Worm (Caenorhabditis elegans) whole organism, L3 larva: ENCODE results near the gene vha-5.

ENCODE experiments used
- aly-2 ChIP-seq: fragments of 150-350 bp; optimal IDR thresholded peaks from 2 replicates; lab custom pipeline; 2014; ENCODE audit warnings: missing biosample characterization, missing genetic modification characterization
- ama-1 ChIP-seq: fragments of 150-350 bp; optimal IDR thresholded peaks from 2 replicates; lab custom pipeline; 2018
- ceh-16 ChIP-seq: sonication (generic microtip); optimal IDR thresholded peaks from 2 replicates; lab custom pipeline; 2017; ENCODE audit warnings: missing biosample characterization, missing genetic modification characterization
- ceh-9 ChIP-seq: sonication (generic microtip); optimal IDR thresholded peaks from 2 replicates; lab custom pipeline; 2018; ENCODE audit warnings: missing biosample characterization, missing genetic modification characterization
- egl-27 ChIP-seq: sonication (generic microtip); optimal IDR thresholded peaks from 4 replicates; lab custom pipeline; 2017; ENCODE audit warnings: missing biosample characterization, missing genetic modification reagents, missing genetic modification characterization
- egl-5 ChIP-seq: fragments of 150-350 bp; optimal IDR thresholded peaks from 2 replicates; lab custom pipeline; 2017; ENCODE audit warnings: missing biosample characterization, missing genetic modification reagents, missing genetic modification characterization, inconsistent platforms
- elt-1 ChIP-seq: fragments of 150-350 bp; optimal IDR thresholded peaks from 2 replicates; lab custom pipeline; 2014; ENCODE audit warnings: missing biosample characterization, missing genetic modification characterization
- fkh-2 ChIP-seq: fragments of 150-350 bp; optimal IDR thresholded peaks from 2 replicates; lab custom pipeline; 2014; ENCODE audit warnings: missing biosample characterization, missing genetic modification reagents, missing genetic modification characterization
- hmg-11 ChIP-seq: sonication (generic microtip); optimal IDR thresholded peaks from 2 replicates; lab custom pipeline; 2016; ENCODE audit warnings: missing genetic modification characterization, missing compliant biosample characterization
- lin-15B ChIP-seq: fragments of 150-350 bp; optimal IDR thresholded peaks from 2 replicates; lab custom pipeline; 2014; ENCODE audit warnings: missing biosample characterization, missing genetic modification characterization
- lsy-12 ChIP-seq: sonication (generic microtip); optimal IDR thresholded peaks from 2 replicates; lab custom pipeline; 2016; ENCODE audit warnings: mild to moderate bottlenecking, missing genetic modification characterization, missing compliant biosample characterization
- mdl-1 ChIP-seq: fragments of 150-350 bp; optimal IDR thresholded peaks from 2 replicates; lab custom pipeline; 2014; ENCODE audit warnings: missing biosample characterization, missing genetic modification characterization
- mml-1 ChIP-seq: fragments of 150-350 bp; sonication (generic microtip); optimal IDR thresholded peaks from 3 replicates; lab custom pipeline; 2014; ENCODE audit warnings: missing biosample characterization, missing genetic modification characterization
- nhr-12 ChIP-seq: fragments of 150-350 bp; optimal IDR thresholded peaks from 2 replicates; lab custom pipeline; 2014; ENCODE audit warnings: missing biosample characterization, missing genetic modification characterization
- nhr-23 ChIP-seq: fragments of 150-350 bp; optimal IDR thresholded peaks from 2 replicates; lab custom pipeline; 2014; ENCODE audit warnings: missing biosample characterization, missing genetic modification reagents, missing genetic modification characterization
- nhr-237 ChIP-seq: fragments of 150-350 bp; optimal IDR thresholded peaks from 2 replicates; lab custom pipeline; 2014; ENCODE audit warnings: missing biosample characterization, missing genetic modification characterization
- nhr-76 ChIP-seq: fragments of 150-350 bp; sonication (generic microtip); optimal IDR thresholded peaks from 5 replicates; lab custom pipeline; 2014; ENCODE audit warnings: missing biosample characterization, missing genetic modification characterization
- pha-4 ChIP-seq: fragments of 150-350 bp; optimal IDR thresholded peaks from 2 replicates; lab custom pipeline; 2014; ENCODE audit warnings: missing biosample characterization, missing genetic modification reagents, missing genetic modification characterization
- sea-2 ChIP-seq: fragments of 150-350 bp; sonication (generic microtip); optimal IDR thresholded peaks from 4 replicates; lab custom pipeline; 2014; ENCODE audit warnings: missing biosample characterization, missing genetic modification reagents, missing genetic modification characterization
- tbx-2 ChIP-seq: sonication (generic microtip); optimal IDR thresholded peaks from 2 replicates; lab custom pipeline; 2016; ENCODE audit warnings: mild to moderate bottlenecking, missing genetic modification characterization, missing compliant biosample characterization
- unc-39 ChIP-seq: sonication (generic microtip); optimal IDR thresholded peaks from 4 replicates; lab custom pipeline; 2017; ENCODE audit warnings: missing biosample characterization, missing genetic modification characterization
- ztf-11 ChIP-seq: fragments of 150-350 bp; optimal IDR thresholded peaks from 2 replicates; lab custom pipeline; 2014; ENCODE audit warnings: missing biosample characterization, missing genetic modification characterization
- ztf-4 ChIP-seq: fragments of 150-350 bp; optimal IDR thresholded peaks from 2 replicates; lab custom pipeline; 2014; ENCODE audit warnings: missing biosample characterization, missing genetic modification characterization

vha-5 gene

ce11 chrIV:8354572-8354971, 50.8 kb downstream of the vha-5 start, which contains the start of gene F17E9.3:
F17E9.3 (plus strand) TSS chrIV:8354872.
- TF ChIP-seq elt-1 (no peak), mdl-1 (no peak), aly-2 (no peak), nhr-12 (tag; lab: Kevin White, UChicago) (no peak), ceh-16 (tag; lab: Kevin White, UChicago) (no peak), nhr-76 (tag; lab: Kevin White, UChicago) (no peak), lsy-12 (tag; lab: Kevin White, UChicago) (no peak), ztf-4 (no peak), pha-4 (tag; lab: Kevin White, UChicago) (no peak), nhr-237 (no peak)

DNA sequence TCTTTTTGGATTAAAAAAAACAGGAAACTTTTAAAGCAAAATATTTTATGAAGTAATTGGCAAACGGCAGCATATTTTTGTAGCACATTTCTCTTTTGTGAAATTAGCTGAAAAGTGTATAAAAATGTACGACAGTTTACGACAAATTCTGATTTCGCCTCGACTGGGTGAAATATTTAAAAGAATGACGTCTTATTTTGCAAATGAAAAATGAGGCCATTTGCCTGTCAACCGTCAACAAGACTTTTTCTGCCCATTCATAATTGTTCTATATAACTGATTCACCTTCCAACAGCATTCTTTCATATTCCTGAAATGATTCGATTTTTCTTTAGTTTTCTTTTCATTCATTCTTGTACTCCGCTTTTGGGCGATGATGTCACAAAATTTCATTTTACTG, 51.8 kb downstream of the vha-5 start, which contains the start of the genes F17E9.2 and col-116:
TSS of gene F17E9.2 (plus strand) at position 301 of the 400 bp plus-strand sequence.
TSS of gene col-116 (plus strand) at position 315 of the 400 bp plus-strand sequence.
- no peak for TF ChIP-seq ztf-11 (tag; lab: Kevin White, UChicago)
- TF ChIP-seq mml-1: no peak
- no peak for TF ChIP-seq hmg-11 (tag; lab: Kevin White, UChicago)
- no peak for TF ChIP-seq unc-39
- TF ChIP-seq egl-27 (tag; lab: Kevin White, UChicago): no peak
- TF ChIP-seq tbx-2 (tag; lab: Kevin White, UChicago): no peak
- no peak for TF ChIP-seq mdl-1
- no peak for TF ChIP-seq ceh-9 (tag; lab: Kevin White, UChicago)
- no peak for TF ChIP-seq ama-1 (lab: Kevin White, UChicago)
- TF ChIP-seq sea-2 (GFP tag; lab: Kevin White, UChicago): no peak
- TF ChIP-seq lin-15B (tag; lab: Kevin White, UChicago): no peak
- no peak for TF ChIP-seq egl-5 (tag; lab: Kevin White, UChicago)
- no peak for TF ChIP-seq nhr-23 (tag; lab: Kevin White, UChicago)
- no peak for TF ChIP-seq fkh-2 (tag; lab: Kevin White, UChicago)
